Fruit fly (Drosophila melanogaster): ENCODE measurements around the gene Ibf1.

- TF ChIP-seq GATAd (GFP tag; optimal IDR thresholded peaks at IDR 0.05) (no peak), jim (GFP tag; optimal IDR thresholded peaks at IDR 0.05) (no peak), lola (GFP tag; optimal IDR thresholded peaks at IDR 0.05) (no peak), h (GFP tag; optimal IDR thresholded peaks at IDR 0.05) (no peak), sage (GFP tag; optimal IDR thresholded peaks at IDR 0.05) (no peak)
Measured at dm6 chr3R:9264042-9264441, 5.3 kb downstream of the Ibf1 start, which contains the start of gene sage.
